Fruit fly (Drosophila melanogaster) S2 (cell line): ENCODE data around the gene fipi.

Experiments used
- CG8478 ChIP-seq: fragments of >200 bp; optimal IDR thresholded peaks from 2 replicates; lab custom pipeline; 2018
- CTCF ChIP-seq, 2 experiments: fragments of >200 bp; optimal IDR thresholded peaks; 2 replicates each; lab custom pipeline; 2018

dm6 chr2L:4800033-4800432 is 6.2 kb upstream of the fipi start:
- TF ChIP-seq CG8478 (lab: Kevin White, UChicago) (no peak), CTCF (optimal IDR thresholded peaks at IDR 0.05; lab: Kevin White, UChicago) (no peak)
